Worm (Caenorhabditis elegans): ENCODE data around the gene Y116F11A.3.

DNA sequence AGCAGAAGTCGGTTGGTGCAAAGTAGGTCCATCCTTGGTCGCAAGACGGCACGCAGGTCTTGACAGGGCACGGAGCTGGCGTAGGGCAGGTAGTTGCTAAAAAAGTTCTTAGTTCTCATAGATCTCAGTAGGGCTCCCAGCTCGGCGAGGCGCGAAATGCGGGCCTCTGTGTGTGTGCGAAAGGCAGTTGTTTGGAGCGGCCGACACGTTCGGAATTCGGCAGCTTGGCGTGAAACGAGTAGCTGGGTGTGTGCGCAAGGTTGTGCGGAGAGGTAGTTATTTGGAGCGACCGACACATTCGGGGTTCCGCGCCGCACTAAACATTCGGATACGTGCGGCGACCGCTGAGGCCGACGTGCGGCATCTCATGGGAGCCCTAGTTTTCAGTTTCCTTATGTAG lies 24.0 kb downstream of the Y116F11A.3 start:
- no peak for TF ChIP-seq ceh-36 (tag; optimal IDR thresholded peaks at IDR 0.05)
- TF ChIP-seq B0310.2 (tag; optimal IDR thresholded peaks at IDR 0.05): no peak
- TF ChIP-seq ama-1 (optimal IDR thresholded peaks at IDR 0.05): no peak
- no peak for TF ChIP-seq scrt-1 (GFP tag; IDR thresholded peaks at IDR 0.05)

All from whole organism, early embryonic.